Worm (Caenorhabditis elegans) whole organism, L1 larva: ENCODE data around the gene T04A8.18.
A peak's percentile ranks its signal among the peaks of the same experiment; 100 is the strongest.

Source experiments
- C04F5.9 ChIP-seq: sonication (generic microtip); optimal IDR thresholded peaks from 2 replicates; lab custom pipeline; 2016; ENCODE audit warnings: missing genetic modification characterization, missing compliant biosample characterization
- Y116A8C.19 ChIP-seq: sonication (generic microtip); optimal IDR thresholded peaks from 2 replicates; lab custom pipeline; 2016; ENCODE audit warnings: missing compliant biosample characterization, missing genetic modification characterization, borderline replicate concordance
- alr-1 ChIP-seq: fragments of 200-800 bp; sonication (Bioruptor generic); optimal IDR thresholded peaks from 2 replicates; lab custom pipeline; 2018; ENCODE audit warnings: borderline replicate concordance, mild to moderate bottlenecking, missing genetic modification characterization, missing compliant biosample characterization
- aly-2 ChIP-seq: fragments of 150-350 bp; optimal IDR thresholded peaks from 2 replicates; lab custom pipeline; 2014; ENCODE audit warnings: missing biosample characterization, missing genetic modification characterization
- ama-1 ChIP-seq: fragments of 150-350 bp; optimal IDR thresholded peaks from 2 replicates; lab custom pipeline; 2014
- ceh-8 ChIP-seq: fragments of 200-800 bp; sonication (Bioruptor generic); optimal IDR thresholded peaks from 2 replicates; lab custom pipeline; 2018; ENCODE audit warnings: mild to moderate bottlenecking, missing genetic modification characterization, moderate library complexity, missing compliant biosample characterization
- ceh-88 ChIP-seq: fragments of 200-800 bp; sonication (Bioruptor generic); IDR thresholded peaks from 2 replicates; pipeline ENCODE4 v1.3.6; 2022; ENCODE audit warnings: missing genetic modification characterization, missing compliant biosample characterization
- ceh-90 ChIP-seq: sonication (generic microtip); optimal IDR thresholded peaks from 2 replicates; lab custom pipeline; 2016; ENCODE audit warnings: missing genetic modification characterization, missing compliant biosample characterization
- dpl-1 ChIP-seq, 3 experiments: fragments of 150-350 bp in 2 of 3; sonication (generic microtip) in 1 of 3; optimal IDR thresholded peaks; 2 replicates each; lab custom pipeline; 2014 to 2017; ENCODE audit warnings: missing biosample characterization in 3 of 3, missing genetic modification characterization in 3 of 3, missing genetic modification reagents in 3 of 3
- dsc-1 ChIP-seq: sonication (generic microtip); optimal IDR thresholded peaks from 2 replicates; lab custom pipeline; 2016; ENCODE audit warnings: mild to moderate bottlenecking, missing genetic modification characterization, missing compliant biosample characterization
- efl-3 ChIP-seq: fragments of 200-800 bp; sonication (Bioruptor generic); optimal IDR thresholded peaks from 2 replicates; lab custom pipeline; 2018; ENCODE audit warnings: mild to moderate bottlenecking, missing genetic modification characterization, missing compliant biosample characterization
- elt-2 ChIP-seq: sonication (generic microtip); optimal IDR thresholded peaks from 2 replicates; lab custom pipeline; 2016; ENCODE audit warnings: missing genetic modification characterization, mild to moderate bottlenecking, inconsistent platforms, missing compliant biosample characterization, missing genetic modification reagents
- elt-3 ChIP-seq, 6 experiments: fragments of 150-350 bp in 1 of 6; sonication (generic microtip); optimal IDR thresholded peaks; 2 replicates each; lab custom pipeline; 2017 to 2018; ENCODE audit warnings: missing biosample characterization in 6 of 6, missing genetic modification characterization in 6 of 6, inconsistent platforms in 1 of 6
- fos-1 ChIP-seq: fragments of 150-350 bp; optimal IDR thresholded peaks from 2 replicates; lab custom pipeline; 2014; ENCODE audit warnings: missing biosample characterization, missing genetic modification characterization
- hlh-4 ChIP-seq: sonication (generic microtip); optimal IDR thresholded peaks from 2 replicates; lab custom pipeline; 2016; ENCODE audit warnings: mild to moderate bottlenecking, missing genetic modification characterization, missing compliant biosample characterization
- lin-14 ChIP-seq: fragments of 200-800 bp; sonication (Bioruptor generic); optimal IDR thresholded peaks from 2 replicates; lab custom pipeline; 2018; ENCODE audit warnings: mild to moderate bottlenecking, missing genetic modification characterization, moderate library complexity, missing compliant biosample characterization
- lin-35 ChIP-seq, 2 experiments: fragments of 150-350 bp; optimal IDR thresholded peaks; 2 replicates each; lab custom pipeline; 2014; ENCODE audit warnings: missing biosample characterization in 2 of 2, missing genetic modification characterization in 2 of 2, missing genetic modification reagents in 2 of 2
- lin-39 ChIP-seq: fragments of 150-350 bp; optimal IDR thresholded peaks from 2 replicates; lab custom pipeline; 2014; ENCODE audit warnings: missing biosample characterization, missing genetic modification reagents, missing genetic modification characterization
- lir-3 ChIP-seq: sonication (generic microtip); optimal IDR thresholded peaks from 2 replicates; lab custom pipeline; 2016; ENCODE audit warnings: mild to moderate bottlenecking, missing genetic modification characterization, moderate library complexity, missing compliant biosample characterization; ENCODE audit not compliant: poor library complexity
- lsy-2 ChIP-seq, 2 experiments: fragments of 150-350 bp; optimal IDR thresholded peaks; 2 replicates each; lab custom pipeline; 2014; ENCODE audit warnings: missing biosample characterization in 2 of 2, missing genetic modification characterization in 2 of 2
- mab-9 ChIP-seq: fragments of 200-800 bp; sonication (Bioruptor generic); IDR thresholded peaks from 2 replicates; pipeline ENCODE4 v1.3.6; 2022; ENCODE audit warnings: missing genetic modification reagents, missing genetic modification characterization, missing compliant biosample characterization
- mdl-1 ChIP-seq, 2 experiments: fragments of 150-350 bp; optimal IDR thresholded peaks; 2 replicates each; lab custom pipeline; 2014 to 2017; ENCODE audit warnings: missing biosample characterization in 2 of 2, missing genetic modification characterization in 2 of 2, inconsistent platforms in 1 of 2
- nhr-76 ChIP-seq: sonication (generic microtip); optimal IDR thresholded peaks from 2 replicates; lab custom pipeline; 2017; ENCODE audit warnings: missing biosample characterization, missing genetic modification characterization
- nhr-77 ChIP-seq: fragments of 150-350 bp; optimal IDR thresholded peaks from 2 replicates; lab custom pipeline; 2014; ENCODE audit warnings: missing biosample characterization, missing genetic modification characterization
- nhr-85 ChIP-seq: sonication (generic microtip); peaks from one replicate; lab custom pipeline; 2016; ENCODE audit warnings: missing genetic modification characterization, inconsistent platforms, missing compliant biosample characterization
- nhr-90 ChIP-seq: sonication (generic microtip); optimal IDR thresholded peaks from 2 replicates; lab custom pipeline; 2016; ENCODE audit warnings: mild to moderate bottlenecking, missing genetic modification characterization, missing compliant biosample characterization; ENCODE audit not compliant: poor library complexity
- rnt-1 ChIP-seq: sonication (generic microtip); optimal IDR thresholded peaks from 2 replicates; lab custom pipeline; 2016; ENCODE audit warnings: mild to moderate bottlenecking, missing genetic modification characterization, moderate library complexity, missing compliant biosample characterization
- snpc-4 ChIP-seq: fragments of 150-350 bp; optimal IDR thresholded peaks from 2 replicates; lab custom pipeline; 2014; ENCODE audit warnings: missing biosample characterization, missing genetic modification characterization
- snu-23 ChIP-seq: sonication (generic microtip); optimal IDR thresholded peaks from 2 replicates; lab custom pipeline; 2016; ENCODE audit warnings: missing genetic modification characterization, missing compliant biosample characterization
- tbx-2 ChIP-seq: sonication (generic microtip); optimal IDR thresholded peaks from 2 replicates; lab custom pipeline; 2016; ENCODE audit warnings: missing genetic modification characterization, missing compliant biosample characterization
- unc-62 ChIP-seq: fragments of 150-350 bp; optimal IDR thresholded peaks from 2 replicates; lab custom pipeline; 2014; ENCODE audit warnings: missing biosample characterization, missing genetic modification reagents, missing genetic modification characterization
- unc-98 ChIP-seq: fragments of 200-800 bp; sonication (Bioruptor generic); IDR thresholded peaks from 2 replicates; pipeline ENCODE4 v1.3.6; 2022; ENCODE audit warnings: missing genetic modification characterization, missing compliant biosample characterization
- xbp-1 ChIP-seq: sonication (generic microtip); optimal IDR thresholded peaks from 2 replicates; lab custom pipeline; 2016; ENCODE audit warnings: missing genetic modification characterization, missing compliant biosample characterization
- zip-4 ChIP-seq: fragments of 200-800 bp; sonication (Bioruptor generic); optimal IDR thresholded peaks from 2 replicates; lab custom pipeline; 2018; ENCODE audit warnings: mild to moderate bottlenecking, missing genetic modification characterization, moderate library complexity, missing compliant biosample characterization
- ztf-11 ChIP-seq, 2 experiments: sonication (generic microtip); optimal IDR thresholded peaks; 2 replicates each; lab custom pipeline; 2016 to 2017; ENCODE audit warnings: missing genetic modification characterization in 2 of 2, missing biosample characterization in 1 of 2, missing compliant biosample characterization in 1 of 2
- ztf-4 ChIP-seq: fragments of 150-350 bp; optimal IDR thresholded peaks from 2 replicates; lab custom pipeline; 2014; ENCODE audit warnings: missing biosample characterization, missing genetic modification characterization

T04A8.18 gene

ce11 chrIII:4756983-4757382 lies 48.0 kb downstream of the T04A8.18 start, which contains the start of gene fbxl-2 (continued):
- TF ChIP-seq nhr-76 (tag; lab: Kevin White, UChicago) = peak; percentile 18
- TF ChIP-seq unc-62 (GFP tag; lab: Kevin White, UChicago) = peak; percentile 56
- peak; percentile 95 for TF ChIP-seq nhr-90
- peak; percentile 94 for TF ChIP-seq nhr-77 (tag; lab: Kevin White, UChicago)
- TF ChIP-seq ceh-8 (GFP tag; lab: Kevin White, UChicago) = peak; percentile 94
- TF ChIP-seq alr-1 (tag; lab: Kevin White, UChicago) = no peak
- peak; percentile 87 for TF ChIP-seq elt-2 (tag; lab: Kevin White, UChicago)
- peak in 1 of 2 experiments; percentile 79 for TF ChIP-seq mdl-1 (tag; optimal IDR thresholded peaks at IDR 0.05; lab: Kevin White, UChicago)
- peak; percentile 83 for TF ChIP-seq ceh-88 (GFP tag; lab: Robert Waterston, UW)
- TF ChIP-seq ama-1 (lab: Kevin White, UChicago) = no peak
- peak; percentile 73 for TF ChIP-seq unc-98 (GFP tag; lab: Robert Waterston, UW)
- TF ChIP-seq aly-2 (tag; lab: Kevin White, UChicago) = peak; percentile 83
- TF ChIP-seq lin-14 (GFP tag; lab: Kevin White, UChicago) = peak; percentile 94
- TF ChIP-seq nhr-85 (tag; lab: Kevin White, UChicago) = peak; percentile 97
- TF ChIP-seq dsc-1 (tag; lab: Kevin White, UChicago) = peak; percentile 95
- peak; percentile 99 to 100 (median 100) for TF ChIP-seq dpl-1 (GFP tag; optimal IDR thresholded peaks at IDR 0.05; lab: Kevin White, UChicago)
- TF ChIP-seq tbx-2 (tag; lab: Kevin White, UChicago) = peak; percentile 97
- peak; percentile 85 for TF ChIP-seq lin-39 (tag; lab: Kevin White, UChicago)
- TF ChIP-seq mab-9 (GFP tag; lab: Robert Waterston, UW) = peak; percentile 93
- peak; percentile 98 for TF ChIP-seq snu-23 (GFP tag; lab: Kevin White, UChicago)
- no peak for TF ChIP-seq hlh-4 (tag; lab: Kevin White, UChicago)
- TF ChIP-seq fos-1 = peak; percentile 87
- TF ChIP-seq lir-3 (tag; lab: Kevin White, UChicago) = peak; percentile 82
- peak in 1 of 2 experiments; percentile 88 for TF ChIP-seq ztf-11 (tag; optimal IDR thresholded peaks at IDR 0.05; lab: Kevin White, UChicago)
- TF ChIP-seq elt-3 (tag; optimal IDR thresholded peaks at IDR 0.05; lab: Kevin White, UChicago) = peak in 5 of 6 experiments; percentile 55 to 96 (median 88)
- peak; percentile 88 for TF ChIP-seq zip-4 (GFP tag; lab: Kevin White, UChicago)
- TF ChIP-seq ztf-4 (tag; lab: Kevin White, UChicago) = peak; percentile 91
- no peak for TF ChIP-seq Y116A8C.19 (tag; lab: Kevin White, UChicago)
- TF ChIP-seq rnt-1 (tag; lab: Kevin White, UChicago) = peak; percentile 99
- peak; percentile 99 for TF ChIP-seq C04F5.9 (tag; lab: Kevin White, UChicago)
- peak; percentile 97 for TF ChIP-seq lsy-2 (tag; optimal IDR thresholded peaks at IDR 0.05; lab: Kevin White, UChicago)
- peak; percentile 41 for TF ChIP-seq ceh-90
- peak; percentile 97 for TF ChIP-seq xbp-1 (tag; lab: Kevin White, UChicago)
- TF ChIP-seq lin-35 (GFP tag; optimal IDR thresholded peaks at IDR 0.05; lab: Kevin White, UChicago) = peak; percentile 99 to 100
- peak; percentile 83 for TF ChIP-seq snpc-4 (tag; lab: Kevin White, UChicago)
- peak; percentile 33 for TF ChIP-seq efl-3 (GFP tag; lab: Kevin White, UChicago)
- TF ChIP-seq, all 84 proteins: peak for 67
